Fruit fly (Drosophila melanogaster): ENCODE data around the gene CG1236.

- TF ChIP-seq odd (GFP tag; optimal IDR thresholded peaks at IDR 0.05): no peak
- TF ChIP-seq croc (GFP tag; conservative IDR thresholded peaks at IDR 0.05): no peak
- no peak for TF ChIP-seq Gsc (GFP tag; IDR thresholded peaks at IDR 0.05)
- TF ChIP-seq B-H2 (GFP tag; optimal IDR thresholded peaks at IDR 0.05): no peak
Observed at dm6 chr3R:5723122-5723521, 13.4 kb upstream of the CG1236 start.

Data from whole organism, embryonic.